Worm (Caenorhabditis elegans) whole organism, early embryonic: ENCODE data around the gene sri-48.
"Not testable (repeated sequence)": the region's sequence is repeated elsewhere in the genome, so short reads cannot be mapped to it uniquely, and the experiment has no call there.

Source experiments
- B0310.2 ChIP-seq: sonication (generic microtip); optimal IDR thresholded peaks from 2 replicates; lab custom pipeline; 2016; ENCODE audit warnings: mild to moderate bottlenecking, missing genetic modification characterization, missing compliant biosample characterization
- F13C5.2 ChIP-seq: sonication (generic microtip); optimal IDR thresholded peaks from 2 replicates; lab custom pipeline; 2017; ENCODE audit warnings: mild to moderate bottlenecking, missing genetic modification characterization, inconsistent platforms, missing compliant biosample characterization
- ama-1 ChIP-seq: fragments of 150-350 bp; optimal IDR thresholded peaks from 2 replicates; lab custom pipeline; 2014
- ceh-36 ChIP-seq: sonication (generic microtip); optimal IDR thresholded peaks from 2 replicates; lab custom pipeline; 2016; ENCODE audit warnings: missing genetic modification characterization, inconsistent platforms, missing compliant biosample characterization
- ets-7 ChIP-seq: sonication (generic microtip); optimal IDR thresholded peaks from 2 replicates; lab custom pipeline; 2016; ENCODE audit warnings: missing genotype, missing genetic modification characterization, missing compliant biosample characterization
- flt-1 ChIP-seq: fragments of 200-800 bp; sonication (Bioruptor generic); IDR thresholded peaks from 2 replicates; pipeline ENCODE4 v1.3.6; 2022; ENCODE audit warnings: missing genetic modification characterization, missing compliant biosample characterization
- hmbx-1 ChIP-seq: sonication (generic microtip); optimal IDR thresholded peaks from 2 replicates; lab custom pipeline; 2016; ENCODE audit warnings: mild to moderate bottlenecking, missing genetic modification characterization, missing compliant biosample characterization
- hnd-1 ChIP-seq: sonication (generic microtip); optimal IDR thresholded peaks from 2 replicates; lab custom pipeline; 2016; ENCODE audit warnings: missing genetic modification characterization, missing compliant biosample characterization
- pes-1 ChIP-seq: fragments of 200-800 bp; sonication (Bioruptor generic); IDR thresholded peaks from 2 replicates; pipeline ENCODE4 v1.3.6; 2022; ENCODE audit warnings: missing genetic modification reagents, missing genetic modification characterization, missing compliant biosample characterization
- scrt-1 ChIP-seq: fragments of 200-800 bp; sonication (Bioruptor generic); IDR thresholded peaks from 2 replicates; pipeline ENCODE4 v1.3.6; 2022; ENCODE audit warnings: missing genetic modification characterization, missing compliant biosample characterization
- sea-1 ChIP-seq: fragments of 200-800 bp; sonication (Bioruptor generic); conservative IDR thresholded peaks from 2 replicates; pipeline ENCODE4 v1.3.6; 2022; ENCODE audit warnings: missing genetic modification characterization, missing compliant biosample characterization
- tbx-11 ChIP-seq: fragments of 200-800 bp; sonication (Bioruptor generic); IDR thresholded peaks from 2 replicates; pipeline ENCODE4 v1.3.6; 2022; ENCODE audit warnings: missing genetic modification characterization, missing compliant biosample characterization
- tbx-37 ChIP-seq: fragments of 200-800 bp; sonication (Bioruptor generic); conservative IDR thresholded peaks from 2 replicates; pipeline ENCODE4 v1.3.6; 2022; ENCODE audit warnings: missing genetic modification reagents, missing genetic modification characterization, missing compliant biosample characterization

ce11 chrII:3177663-3178062 lies 23.5 kb downstream of the sri-48 start, which contains the start of gene sri-40:
- not testable (repeated sequence) for TF ChIP-seq flt-1 (GFP tag; lab: Robert Waterston, UW); ama-1; tbx-11 (GFP tag; lab: Robert Waterston, UW); pes-1 (GFP tag; lab: Robert Waterston, UW); F13C5.2 (tag; lab: Kevin White, UChicago); hmbx-1; ets-7 (tag; lab: Kevin White, UChicago); scrt-1; tbx-37 (GFP tag; lab: Robert Waterston, UW); hnd-1; B0310.2 (tag; lab: Kevin White, UChicago); sea-1; ceh-36 (tag; lab: Kevin White, UChicago)
